Fruit fly (Drosophila melanogaster): ENCODE measurements around the gene Hmgcr.

Gene Hmgcr

DNA sequence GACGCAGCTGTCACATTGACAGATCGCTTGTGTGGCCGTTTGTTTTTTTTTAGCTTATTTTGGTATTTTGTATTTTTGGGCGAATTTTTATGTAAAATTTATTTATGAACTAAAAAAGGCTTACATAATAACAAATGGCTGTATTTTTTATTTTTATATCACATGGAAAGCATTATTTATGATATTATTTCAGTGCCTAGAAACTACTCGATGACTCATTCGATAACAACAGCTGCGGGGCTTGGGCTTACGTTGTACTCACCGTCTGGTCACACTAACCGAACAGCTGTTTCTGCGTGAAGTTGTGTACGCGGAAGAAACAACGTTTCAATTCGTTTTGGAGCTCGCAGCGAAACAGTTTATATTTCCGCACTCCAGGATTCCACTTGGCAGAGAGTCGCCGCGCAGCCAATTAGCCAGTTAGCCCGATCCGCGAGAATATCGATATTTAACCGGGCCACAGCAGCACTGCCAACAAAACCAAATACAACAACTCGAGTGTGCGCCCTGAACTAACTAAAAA is at the start of gene Hmgcr, which contains the start of gene Rpn9 (continued):
- TF ChIP-seq CG8359 (GFP tag; optimal IDR thresholded peaks at IDR 0.05; ENCODE audit: borderline replicate concordance) (peak; percentile 9), aop (GFP tag; IDR thresholded peaks at IDR 0.05) (no peak), zf30C (GFP tag; optimal IDR thresholded peaks at IDR 0.05) (no peak), CG10209 (GFP tag; optimal IDR thresholded peaks at IDR 0.05) (no peak), HLH54F (GFP tag; optimal IDR thresholded peaks at IDR 0.05) (no peak), Fer1 (GFP tag; optimal IDR thresholded peaks at IDR 0.05) (peak; percentile 28), CG2889 (GFP tag; IDR thresholded peaks at IDR 0.05) (no peak), org-1 (GFP tag; optimal IDR thresholded peaks at IDR 0.05) (no peak), croc (GFP tag; conservative IDR thresholded peaks at IDR 0.05) (no peak), CG6791 (GFP tag; IDR thresholded peaks at IDR 0.05; ENCODE audit: partially characterized antibody) (no peak), slp2 (GFP tag; optimal IDR thresholded peaks at IDR 0.05) (no peak), CG17912 (GFP tag; optimal IDR thresholded peaks at IDR 0.05) (no peak), CG7987 (GFP tag; optimal IDR thresholded peaks at IDR 0.05) (peak; percentile 41), CG11456 (GFP tag; IDR thresholded peaks at IDR 0.05) (no peak), CG7357 (GFP tag; IDR thresholded peaks at IDR 0.05) (no peak), Jarid2 (GFP tag; optimal IDR thresholded peaks at IDR 0.05) (peak; percentile 86), CG9797 (GFP tag; optimal IDR thresholded peaks at IDR 0.05) (peak; percentile 97), Mrtf (GFP tag; IDR thresholded peaks at IDR 0.05) (no peak), E2f2 (GFP tag; IDR thresholded peaks at IDR 0.05) (peak; percentile 25; the same call in 1 of the 2 replicates), Hr78 (GFP tag; optimal IDR thresholded peaks at IDR 0.05) (no peak), ash1 (GFP tag; optimal IDR thresholded peaks at IDR 0.05) (no peak), CG17568 (GFP tag; optimal IDR thresholded peaks at IDR 0.05) (no peak), mam (GFP tag; optimal IDR thresholded peaks at IDR 0.05) (no peak), CG14860 (GFP tag; IDR thresholded peaks at IDR 0.05; ENCODE audit: partially characterized antibody) (no peak), lola (GFP tag; optimal IDR thresholded peaks at IDR 0.05) (no peak), tgo (GFP tag; IDR thresholded peaks at IDR 0.05) (no peak), Elba2 (GFP tag; optimal IDR thresholded peaks at IDR 0.05) (no peak), trh (GFP tag; optimal IDR thresholded peaks at IDR 0.05) (no peak), ara (GFP tag; IDR thresholded peaks at IDR 0.05) (no peak), CG7786 (GFP tag; optimal IDR thresholded peaks at IDR 0.05) (no peak), usp (GFP tag; optimal IDR thresholded peaks at IDR 0.05) (no peak), CG2116 (GFP tag; optimal IDR thresholded peaks at IDR 0.05) (peak; percentile 72), gcm (GFP tag; optimal IDR thresholded peaks at IDR 0.05) (peak; percentile 30), scrt (GFP tag; optimal IDR thresholded peaks at IDR 0.05) (peak; percentile 18), CG17328 (GFP tag; IDR thresholded peaks at IDR 0.05) (peak; percentile 38; the same call in 1 of the 2 replicates), gce (GFP tag; IDR thresholded peaks at IDR 0.05) (no peak), CG16779 (GFP tag; IDR thresholded peaks at IDR 0.05) (no peak), Tbp (GFP tag; optimal IDR thresholded peaks at IDR 0.05) (no peak), otp (GFP tag; IDR thresholded peaks at IDR 0.05) (no peak), tio (GFP tag; optimal IDR thresholded peaks at IDR 0.05) (no peak), Stat92E (GFP tag; optimal IDR thresholded peaks at IDR 0.05) (peak in 1 of 3 experiments; percentile 56), bsh (GFP tag; optimal IDR thresholded peaks at IDR 0.05) (no peak), CG34224 (GFP tag; IDR thresholded peaks at IDR 0.05; ENCODE audit: partially characterized antibody) (peak; percentile 38; the same call in 1 of the 3 replicates), Rfx (GFP tag; IDR thresholded peaks at IDR 0.05) (no peak), CG30020 (tag; optimal IDR thresholded peaks at IDR 0.05) (peak; percentile 20), CG10543 (GFP tag; optimal IDR thresholded peaks at IDR 0.05) (no peak), CG7372 (GFP tag; IDR thresholded peaks at IDR 0.05) (no peak), NK7.1 (GFP tag; optimal IDR thresholded peaks at IDR 0.05) (no peak), CG10979 (tag; optimal IDR thresholded peaks at IDR 0.05) (no peak), fd64A (GFP tag; optimal IDR thresholded peaks at IDR 0.05) (no peak)
